Worm (Caenorhabditis elegans) whole organism, L4/young adult: ENCODE measurements around the gene kmo-2.
"Not testable (repeated sequence)": the region's sequence is repeated elsewhere in the genome, so short reads cannot be mapped to it uniquely, and the experiment has no call there.

ENCODE experiments used
- W03F9.2 ChIP-seq: fragments of 150-350 bp; optimal IDR thresholded peaks from 2 replicates; lab custom pipeline; 2014; ENCODE audit warnings: missing biosample characterization, missing genetic modification characterization
- dao-5 ChIP-seq: sonication (generic microtip); optimal IDR thresholded peaks from 2 replicates; lab custom pipeline; 2016; ENCODE audit warnings: missing genotype, missing genetic modification characterization, moderate library complexity, missing compliant biosample characterization
- him-1 ChIP-seq: sonication (generic microtip); optimal IDR thresholded peaks from 2 replicates; lab custom pipeline; 2016; ENCODE audit warnings: missing genotype, missing genetic modification reagents, missing genetic modification characterization, missing compliant biosample characterization

kmo-2 gene

DNA sequence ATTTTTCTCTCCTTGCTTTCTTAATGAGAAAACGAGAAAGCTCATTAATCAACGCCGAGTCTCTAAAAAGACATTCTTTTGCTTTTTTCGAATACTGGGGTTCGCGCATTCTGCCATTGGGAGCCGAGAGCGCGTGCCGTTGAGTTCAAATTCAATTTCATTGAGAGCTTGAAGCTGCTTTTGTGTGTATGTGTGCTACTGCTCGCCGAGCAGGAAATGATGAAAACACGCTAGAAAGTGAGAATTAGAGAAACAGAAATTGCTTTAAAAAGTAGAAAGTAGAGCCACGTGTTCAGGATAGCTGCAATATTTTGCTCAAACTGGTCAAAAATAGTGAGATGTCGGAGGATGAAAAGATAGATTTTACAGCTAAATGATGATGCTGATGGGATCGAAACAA is 42.7 kb downstream of the kmo-2 start:
- TF ChIP-seq him-1 (tag; lab: Kevin White, UChicago) (peak; percentile 4), dao-5 (tag; lab: Kevin White, UChicago) (no peak)

DNA sequence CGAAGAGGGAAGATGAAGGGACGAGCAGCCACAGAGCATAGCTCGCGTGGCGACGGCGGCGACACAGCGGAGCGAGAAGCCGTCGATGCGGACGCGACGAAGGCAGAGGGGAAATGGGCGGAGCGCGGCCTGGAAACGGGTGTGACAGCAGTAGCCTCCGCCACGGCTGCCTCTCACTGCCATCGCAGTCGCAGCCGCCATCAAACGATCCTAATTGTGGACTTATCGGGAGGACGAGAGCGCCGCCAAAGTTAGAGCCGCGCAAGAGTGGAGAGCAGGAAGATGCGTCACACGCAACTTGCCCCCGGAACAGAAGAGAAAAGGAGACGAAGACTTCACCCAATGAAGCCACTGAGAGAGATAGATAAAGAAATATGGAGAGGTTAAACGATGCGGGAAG is 44.1 kb downstream of the kmo-2 start:
- TF ChIP-seq him-1 (tag; lab: Kevin White, UChicago) (peak; percentile 41), dao-5 (tag; lab: Kevin White, UChicago) (no peak), W03F9.2 (tag; lab: Kevin White, UChicago) (no peak)

DNA sequence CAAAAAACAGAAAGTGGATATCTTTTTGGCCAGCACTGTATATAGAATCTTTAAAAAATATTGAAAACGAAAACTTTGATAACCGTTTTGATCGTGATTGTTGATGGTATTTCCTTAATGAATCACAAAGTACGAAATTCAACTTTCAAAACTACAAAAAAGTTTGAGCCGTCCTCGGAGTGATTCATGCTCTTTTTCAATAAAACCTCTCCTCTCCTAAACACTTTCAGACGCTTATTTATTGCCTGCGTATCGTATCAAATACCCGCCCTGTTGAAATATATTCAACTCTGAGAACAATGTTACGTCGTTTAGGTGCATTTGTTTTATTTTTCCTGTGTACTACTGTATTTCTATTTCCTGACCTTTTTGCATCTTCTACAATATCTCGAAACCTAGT is 47.4 kb downstream of the kmo-2 start:
- TF ChIP-seq W03F9.2 (tag; lab: Kevin White, UChicago), result no peak
- TF ChIP-seq dao-5 (tag; lab: Kevin White, UChicago), result no peak
- no peak for TF ChIP-seq him-1 (tag; lab: Kevin White, UChicago)

DNA sequence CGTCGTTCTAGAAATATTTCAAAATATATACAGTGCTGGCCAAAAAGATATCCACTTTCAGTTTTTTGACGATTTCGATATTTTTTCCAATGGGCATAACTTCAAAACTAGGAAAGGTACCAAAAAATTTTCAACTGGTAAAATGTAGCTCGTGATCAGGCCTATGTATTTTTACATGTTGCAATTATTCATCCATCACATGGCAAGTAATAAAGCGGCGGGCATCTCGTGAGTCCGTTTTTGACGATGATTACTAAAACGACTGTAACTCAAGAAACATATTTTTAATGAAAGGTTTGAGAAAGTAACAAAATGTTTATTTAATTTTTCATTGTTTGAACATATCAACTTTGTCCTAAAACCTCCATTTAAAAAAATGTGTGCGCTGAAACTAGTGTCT is 48.3 kb downstream of the kmo-2 start, which contains the start of gene F10C2.3:
Gene F10C2.3 (plus strand): TSS at position 301 of the 400 bp plus-strand sequence.
- not testable (repeated sequence) for TF ChIP-seq dao-5, W03F9.2, him-1 (tag; lab: Kevin White, UChicago)
